Worm (Caenorhabditis elegans) whole organism, L4 larva: ENCODE data around the gene F59F4.3.

Source experiments
- F49E8.2 ChIP-seq: sonication (generic microtip); optimal IDR thresholded peaks from 2 replicates; lab custom pipeline; 2016; ENCODE audit warnings: missing compliant biosample characterization, mild to moderate bottlenecking, missing genetic modification characterization, borderline replicate concordance
- R02D3.7 ChIP-seq: fragments of 150-350 bp; sonication (generic microtip); optimal IDR thresholded peaks from 3 replicates; lab custom pipeline; 2014; ENCODE audit warnings: missing biosample characterization, missing genetic modification characterization
- ZK546.5 ChIP-seq, 2 experiments: sonication (generic microtip); optimal IDR thresholded peaks; 2 replicates each; lab custom pipeline; 2017; ENCODE audit warnings: missing biosample characterization in 2 of 2, missing genetic modification characterization in 2 of 2
- ceh-28 ChIP-seq: fragments of 150-350 bp; optimal IDR thresholded peaks from 2 replicates; lab custom pipeline; 2014; ENCODE audit warnings: missing biosample characterization, missing genetic modification reagents, missing genetic modification characterization
- daf-8 ChIP-seq: fragments of 200-800 bp; sonication (Bioruptor generic); IDR thresholded peaks from 2 replicates; pipeline ENCODE4 v1.3.6; 2022; ENCODE audit warnings: missing genetic modification characterization, missing compliant biosample characterization
- dmd-9 ChIP-seq: fragments of 200-800 bp; sonication (Bioruptor generic); IDR thresholded peaks from 2 replicates; pipeline ENCODE4 v1.3.6; 2022; ENCODE audit warnings: missing genetic modification reagents, missing genetic modification characterization, missing compliant biosample characterization
- lin-29 ChIP-seq: fragments of 200-800 bp; sonication (Bioruptor generic); IDR thresholded peaks from 2 replicates; pipeline ENCODE4 v1.3.6; 2022; ENCODE audit warnings: missing genetic modification reagents, missing genetic modification characterization, missing compliant biosample characterization
- mdl-1 ChIP-seq, 2 experiments: fragments of 150-350 bp in 1 of 2; sonication (generic microtip) in 1 of 2; optimal IDR thresholded peaks; 2 replicates each; lab custom pipeline; 2014 to 2017; ENCODE audit warnings: missing biosample characterization in 2 of 2, missing genetic modification characterization in 2 of 2
- nhr-11 ChIP-seq: fragments of 150-350 bp; optimal IDR thresholded peaks from 2 replicates; lab custom pipeline; 2014; ENCODE audit warnings: missing biosample characterization, missing genetic modification characterization
- nhr-48 ChIP-seq: sonication (generic microtip); optimal IDR thresholded peaks from 2 replicates; lab custom pipeline; 2016; ENCODE audit warnings: mild to moderate bottlenecking, missing genetic modification characterization, missing compliant biosample characterization
- nhr-76 ChIP-seq: fragments of 150-350 bp; optimal IDR thresholded peaks from 2 replicates; lab custom pipeline; 2014; ENCODE audit warnings: missing biosample characterization, missing genetic modification characterization
- unc-130 ChIP-seq: sonication (generic microtip); optimal IDR thresholded peaks from 2 replicates; lab custom pipeline; 2016; ENCODE audit warnings: missing genetic modification reagents, missing genetic modification characterization, missing compliant biosample characterization
- unc-39 ChIP-seq: sonication (generic microtip); optimal IDR thresholded peaks from 2 replicates; lab custom pipeline; 2017; ENCODE audit warnings: missing biosample characterization, missing genetic modification characterization

ce11 chrX:15796633-15797032, 50.8 kb downstream of the F59F4.3 start:
- TF ChIP-seq dmd-9 (GFP tag; lab: Robert Waterston, UW) (no peak), nhr-76 (tag; lab: Kevin White, UChicago) (no peak), ceh-28 (no peak), unc-39 (tag; lab: Kevin White, UChicago) (no peak), unc-130 (GFP tag; lab: Kevin White, UChicago) (no peak), ZK546.5 (tag; optimal IDR thresholded peaks at IDR 0.05; lab: Kevin White, UChicago) (no peak), F49E8.2 (no peak), nhr-48 (tag; lab: Kevin White, UChicago) (peak; percentile 15), nhr-11 (tag; lab: Kevin White, UChicago) (no peak), mdl-1 (tag; optimal IDR thresholded peaks at IDR 0.05; lab: Kevin White, UChicago) (no peak), daf-8 (GFP tag; lab: Robert Waterston, UW) (no peak), R02D3.7 (no peak), lin-29 (GFP tag; lab: Robert Waterston, UW) (no peak)
